Worm (Caenorhabditis elegans) whole organism, early embryonic: ENCODE data around the gene hyls-1.

ENCODE experiments used
- B0310.2 ChIP-seq: sonication (generic microtip); optimal IDR thresholded peaks from 2 replicates; lab custom pipeline; 2016; ENCODE audit warnings: mild to moderate bottlenecking, missing genetic modification characterization, missing compliant biosample characterization
- ama-1 ChIP-seq: fragments of 150-350 bp; optimal IDR thresholded peaks from 2 replicates; lab custom pipeline; 2014
- ets-7 ChIP-seq: sonication (generic microtip); optimal IDR thresholded peaks from 2 replicates; lab custom pipeline; 2016; ENCODE audit warnings: missing genotype, missing genetic modification characterization, missing compliant biosample characterization
- hmbx-1 ChIP-seq: sonication (generic microtip); optimal IDR thresholded peaks from 2 replicates; lab custom pipeline; 2016; ENCODE audit warnings: mild to moderate bottlenecking, missing genetic modification characterization, missing compliant biosample characterization
- hmg-4 ChIP-seq: fragments of 200-800 bp; sonication (Bioruptor generic); optimal IDR thresholded peaks from 2 replicates; lab custom pipeline; 2018; ENCODE audit warnings: mild to moderate bottlenecking, missing genetic modification characterization, missing compliant biosample characterization
- tra-4 ChIP-seq: sonication (generic microtip); optimal IDR thresholded peaks from 2 replicates; lab custom pipeline; 2017; ENCODE audit warnings: missing genetic modification characterization, missing compliant biosample characterization

ce11 chrV:7269399-7269798, 32.2 kb downstream of the hyls-1 start, which contains the start of gene C13A2.6:
- no peak for TF ChIP-seq ets-7 (tag; lab: Kevin White, UChicago)
- no peak for TF ChIP-seq hmbx-1 (tag; lab: Kevin White, UChicago)
- TF ChIP-seq B0310.2 (tag; lab: Kevin White, UChicago) = no peak
- no peak for TF ChIP-seq ama-1 (lab: Kevin White, UChicago)
- TF ChIP-seq hmg-4 (GFP tag; lab: Kevin White, UChicago) = no peak
- TF ChIP-seq tra-4 (tag; lab: Kevin White, UChicago) = no peak
